Worm (Caenorhabditis elegans) whole organism, young adult: ENCODE measurements around the gene jnk-1.

Experiments
- B0261.1 ChIP-seq: sonication (generic microtip); optimal IDR thresholded peaks from 2 replicates; lab custom pipeline; 2016; ENCODE audit warnings: mild to moderate bottlenecking, missing genetic modification characterization, moderate library complexity, missing compliant biosample characterization
- B0336.3 ChIP-seq: fragments of 200-800 bp; sonication (Bioruptor generic); IDR thresholded peaks from 2 replicates; pipeline ENCODE4 v1.3.6; 2022; ENCODE audit warnings: missing genetic modification characterization, missing compliant biosample characterization
- C06A6.2 ChIP-seq: fragments of 200-800 bp; sonication (Bioruptor generic); conservative IDR thresholded peaks from 2 replicates; pipeline ENCODE4 v1.3.6; 2022; ENCODE audit warnings: missing genetic modification characterization, missing compliant biosample characterization
- F22D6.2 ChIP-seq: sonication (generic microtip); optimal IDR thresholded peaks from 2 replicates; lab custom pipeline; 2016; ENCODE audit warnings: mild to moderate bottlenecking, missing genetic modification characterization, missing compliant biosample characterization
- F39B2.1 ChIP-seq: fragments of 200-800 bp; sonication (Bioruptor generic); IDR thresholded peaks from 2 replicates; pipeline ENCODE4 v1.3.6; 2022; ENCODE audit warnings: missing genetic modification reagents, missing genetic modification characterization, missing compliant biosample characterization
- F52B5.7 ChIP-seq: sonication (generic microtip); optimal IDR thresholded peaks from 2 replicates; lab custom pipeline; 2016; ENCODE audit warnings: mild to moderate bottlenecking, missing genetic modification characterization, missing compliant biosample characterization
- F55B11.4 ChIP-seq: sonication (generic microtip); optimal IDR thresholded peaks from 2 replicates; lab custom pipeline; 2016; ENCODE audit warnings: missing compliant biosample characterization, missing genetic modification characterization, borderline replicate concordance; ENCODE audit not compliant: insufficient read depth
- F57A8.1 ChIP-seq: fragments of 200-800 bp; sonication (Bioruptor generic); optimal IDR thresholded peaks from 2 replicates; lab custom pipeline; 2018; ENCODE audit warnings: mild to moderate bottlenecking, missing genetic modification characterization, moderate library complexity, missing compliant biosample characterization
- Y56A3A.18 ChIP-seq: fragments of 200-800 bp; sonication (Bioruptor generic); IDR thresholded peaks from 2 replicates; pipeline ENCODE4 v1.3.6; 2022; ENCODE audit warnings: missing genetic modification reagents, missing genetic modification characterization, missing compliant biosample characterization
- Y79H2A.3 ChIP-seq: fragments of 200-800 bp; sonication (Bioruptor generic); conservative IDR thresholded peaks from 2 replicates; pipeline ENCODE4 v1.3.6; 2022; ENCODE audit warnings: missing genetic modification reagents, missing genetic modification characterization, missing compliant biosample characterization
- attf-3 ChIP-seq: fragments of 200-800 bp; sonication (Bioruptor generic); conservative IDR thresholded peaks from 2 replicates; pipeline ENCODE4 v1.3.6; 2022; ENCODE audit warnings: missing genetic modification reagents, missing genetic modification characterization, missing compliant biosample characterization
- attf-6 ChIP-seq: fragments of 200-800 bp; sonication (Bioruptor generic); IDR thresholded peaks from 2 replicates; pipeline ENCODE4 v1.3.6; 2022; ENCODE audit warnings: missing genetic modification reagents, missing genetic modification characterization, missing compliant biosample characterization
- bed-1 ChIP-seq: fragments of 200-800 bp; sonication (Bioruptor generic); IDR thresholded peaks from 2 replicates; pipeline ENCODE4 v1.3.6; 2022; ENCODE audit warnings: missing genetic modification reagents, missing genetic modification characterization, missing compliant biosample characterization
- cebp-1 ChIP-seq, 2 experiments: fragments of 200-800 bp in 1 of 2; sonication (Bioruptor generic) in 1 of 2; sonication (generic microtip) in 1 of 2; IDR thresholded peaks in 1 of 2; optimal IDR thresholded peaks in 1 of 2; 2 replicates each; pipeline versions ENCODE4 v1.3.6 to Lab custom; 2017 to 2022; ENCODE audit warnings: missing compliant biosample characterization in 2 of 2, missing genetic modification characterization in 2 of 2, mild to moderate bottlenecking in 1 of 2, missing genetic modification reagents in 1 of 2, moderate library complexity in 1 of 2
- dox-1 ChIP-seq: fragments of 200-800 bp; sonication (Bioruptor generic); IDR thresholded peaks from 2 replicates; pipeline ENCODE4 v1.3.6; 2022; ENCODE audit warnings: missing genetic modification reagents, missing genetic modification characterization, missing compliant biosample characterization
- dpl-1 ChIP-seq: fragments of 150-350 bp; optimal IDR thresholded peaks from 2 replicates; lab custom pipeline; 2014; ENCODE audit warnings: missing biosample characterization, missing genetic modification reagents, missing genetic modification characterization
- efl-1 ChIP-seq: fragments of 150-350 bp; optimal IDR thresholded peaks from 2 replicates; lab custom pipeline; 2014; ENCODE audit warnings: missing biosample characterization, missing genetic modification reagents, missing genetic modification characterization
- egrh-3 ChIP-seq: fragments of 200-800 bp; sonication (Bioruptor generic); IDR thresholded peaks from 2 replicates; pipeline ENCODE4 v1.3.6; 2022; ENCODE audit warnings: missing genetic modification reagents, missing genetic modification characterization, missing compliant biosample characterization
- ets-4 ChIP-seq: fragments of 200-800 bp; sonication (Bioruptor generic); optimal IDR thresholded peaks from 2 replicates; lab custom pipeline; 2018; ENCODE audit warnings: mild to moderate bottlenecking, missing genetic modification characterization, missing compliant biosample characterization
- hlh-26 ChIP-seq: fragments of 200-800 bp; sonication (Bioruptor generic); conservative IDR thresholded peaks from 2 replicates; pipeline ENCODE4 v1.3.6; 2022; ENCODE audit warnings: missing genetic modification reagents, missing genetic modification characterization, missing compliant biosample characterization
- hsf-1 ChIP-seq: fragments of 200-800 bp; sonication (Bioruptor generic); IDR thresholded peaks from 2 replicates; pipeline ENCODE4 v1.3.6; 2022; ENCODE audit warnings: missing genetic modification reagents, missing genetic modification characterization, missing compliant biosample characterization
- lag-1 ChIP-seq: fragments of 200-800 bp; sonication (Bioruptor generic); IDR thresholded peaks from 2 replicates; pipeline ENCODE4 v1.3.6; 2022; ENCODE audit warnings: missing genetic modification reagents, missing genetic modification characterization, missing compliant biosample characterization
- let-607 ChIP-seq, 2 experiments: fragments of 200-800 bp in 1 of 2; sonication (Bioruptor generic) in 1 of 2; sonication (generic microtip) in 1 of 2; optimal IDR thresholded peaks; 2 replicates each; lab custom pipeline; 2016 to 2018; ENCODE audit warnings: mild to moderate bottlenecking in 2 of 2, missing compliant biosample characterization in 2 of 2, missing genetic modification characterization in 2 of 2, moderate library complexity in 2 of 2, missing genotype in 1 of 2
- lin-35 ChIP-seq, 3 experiments: fragments of 150-350 bp in 2 of 3; sonication (generic microtip) in 1 of 3; optimal IDR thresholded peaks; 2 replicates each; lab custom pipeline; 2014 to 2018; ENCODE audit warnings: missing biosample characterization in 3 of 3, missing genetic modification characterization in 3 of 3, missing genetic modification reagents in 3 of 3
- lin-40 ChIP-seq: sonication (generic microtip); optimal IDR thresholded peaks from 2 replicates; lab custom pipeline; 2016; ENCODE audit warnings: missing genetic modification characterization, mild to moderate bottlenecking, missing compliant biosample characterization, missing genotype, missing genetic modification reagents
- madf-8 ChIP-seq: fragments of 200-800 bp; sonication (Bioruptor generic); conservative IDR thresholded peaks from 2 replicates; pipeline ENCODE4 v1.3.6; 2022; ENCODE audit warnings: missing genetic modification reagents, missing genetic modification characterization, missing compliant biosample characterization
- mxl-1 ChIP-seq: sonication (generic microtip); optimal IDR thresholded peaks from 2 replicates; lab custom pipeline; 2016; ENCODE audit warnings: missing genetic modification characterization, missing compliant biosample characterization
- nhr-90 ChIP-seq: sonication (generic microtip); optimal IDR thresholded peaks from 2 replicates; lab custom pipeline; 2016; ENCODE audit warnings: missing genotype, mild to moderate bottlenecking, missing genetic modification characterization, missing compliant biosample characterization
- rec-8 ChIP-seq, 2 experiments: sonication (generic microtip); optimal IDR thresholded peaks; 2 replicates each; lab custom pipeline; 2016; ENCODE audit warnings: mild to moderate bottlenecking in 2 of 2, missing genetic modification characterization in 2 of 2, missing genetic modification reagents in 2 of 2, missing genotype in 2 of 2, missing biosample characterization in 1 of 2, missing compliant biosample characterization in 1 of 2, moderate library complexity in 1 of 2
- rpc-1 ChIP-seq, 2 experiments: fragments of 150-350 bp in 1 of 2; sonication (generic microtip) in 1 of 2; optimal IDR thresholded peaks; 2 replicates each; lab custom pipeline; 2014 to 2018; ENCODE audit warnings: missing biosample characterization in 1 of 2, missing genetic modification characterization in 1 of 2, missing genetic modification reagents in 1 of 2, missing genotype in 1 of 2
- tbp1 ChIP-seq: fragments of 200-800 bp; sonication (Bioruptor generic); optimal IDR thresholded peaks from 2 replicates; lab custom pipeline; 2018; ENCODE audit warnings: mild to moderate bottlenecking, missing genetic modification characterization, missing compliant biosample characterization
- ztf-26 ChIP-seq: sonication (generic microtip); optimal IDR thresholded peaks from 2 replicates; lab custom pipeline; 2017; ENCODE audit warnings: missing genetic modification characterization, missing compliant biosample characterization

jnk-1 gene

ce11 chrIV:6964508-6964907 lies 7.1 kb downstream of the jnk-1 start, which contains the start of gene B0478.3:
B0478.3 (minus strand) TSS chrIV:6964608.
- TF ChIP-seq rec-8 (tag; optimal IDR thresholded peaks at IDR 0.05; lab: Kevin White, UChicago) (no peak), Y56A3A.18 (GFP tag; lab: Robert Waterston, UW) (no peak), F57A8.1 (GFP tag; lab: Kevin White, UChicago) (no peak)

DNA sequence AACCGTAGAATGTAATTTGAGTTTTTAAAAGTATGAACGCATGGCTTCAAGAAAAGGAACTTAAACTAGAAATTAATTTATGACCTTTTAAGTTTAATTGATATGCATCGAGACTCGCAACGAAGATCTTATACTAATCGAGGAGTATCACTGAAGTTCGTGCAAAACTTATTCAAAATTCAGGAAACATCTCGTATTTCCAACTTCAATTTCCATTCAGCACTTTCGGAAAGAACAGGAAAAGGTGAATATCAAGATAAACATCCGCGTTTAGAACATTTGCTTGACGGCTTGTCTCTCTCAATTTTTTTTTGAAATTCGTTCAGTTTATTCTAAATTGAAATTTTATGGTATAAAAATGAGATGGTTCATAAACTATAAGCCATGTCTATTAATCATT lies 7.8 kb downstream of the jnk-1 start, which contains the start of gene ZK381.2:
TSS of gene ZK381.2 (plus strand) at position 301 of the 400 bp plus-strand sequence.
- TF ChIP-seq bed-1 (GFP tag; lab: Robert Waterston, UW) = no peak
- no peak for TF ChIP-seq B0261.1 (tag; lab: Kevin White, UChicago)
- TF ChIP-seq attf-6 (GFP tag; lab: Robert Waterston, UW) = no peak
- TF ChIP-seq hsf-1 (GFP tag; lab: Robert Waterston, UW) = no peak

DNA sequence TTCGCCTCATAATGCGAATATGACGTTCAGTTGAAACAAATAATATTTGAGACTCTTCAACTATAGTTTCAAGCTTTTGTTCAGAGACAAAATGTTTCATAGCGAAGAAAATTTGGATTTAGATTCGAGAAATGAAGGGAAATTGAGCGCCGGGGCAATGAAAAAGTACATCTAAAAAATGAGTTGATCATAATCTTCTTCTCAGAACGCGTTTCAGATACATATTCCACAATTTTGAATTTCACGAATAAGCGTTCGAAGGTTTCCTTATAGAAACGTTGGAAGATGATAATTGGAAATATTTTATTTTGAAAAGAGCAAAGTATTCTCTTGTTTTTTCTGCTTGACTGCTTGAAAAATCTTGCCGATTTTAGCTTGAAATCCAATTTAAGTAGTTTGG lies 12.8 kb downstream of the jnk-1 start, which contains the start of gene ZK381.8:
TSS of gene ZK381.8 (minus strand) at position 101 of the 400 bp plus-strand sequence.
- no peak for TF ChIP-seq F52B5.7 (tag; lab: Kevin White, UChicago)
- no peak for TF ChIP-seq lin-40 (tag; lab: Kevin White, UChicago)
- TF ChIP-seq hlh-26 (GFP tag; lab: Robert Waterston, UW) = no peak
- TF ChIP-seq F22D6.2 (tag; lab: Kevin White, UChicago) = no peak
- no peak for TF ChIP-seq rec-8 (tag; optimal IDR thresholded peaks at IDR 0.05; lab: Kevin White, UChicago)

DNA sequence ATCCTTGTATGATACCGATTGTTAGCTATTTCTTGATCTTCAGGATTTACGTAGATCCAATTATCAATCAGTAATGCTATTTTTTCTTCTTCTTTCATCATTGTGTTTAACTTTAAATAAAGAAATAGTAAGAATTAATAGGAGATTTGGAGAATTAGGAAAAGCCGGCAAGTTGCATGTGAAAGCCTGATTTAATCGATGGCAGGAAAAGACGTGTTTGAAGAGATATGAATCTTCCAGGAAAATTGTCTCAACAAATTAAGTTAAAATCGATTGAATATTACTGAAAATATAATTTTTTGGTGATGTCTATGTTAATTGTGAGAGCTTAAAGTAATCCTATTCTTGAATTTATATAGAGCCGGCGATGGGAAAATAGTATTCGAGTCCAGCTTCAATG lies 13.8 kb downstream of the jnk-1 start, which contains the start of gene ZK381.62:
TSS of gene ZK381.62 (minus strand) at position 101 of the 400 bp plus-strand sequence.
- no peak for TF ChIP-seq lin-40 (tag; lab: Kevin White, UChicago)
- TF ChIP-seq F39B2.1 (GFP tag; lab: Robert Waterston, UW) = no peak
- TF ChIP-seq B0336.3 (GFP tag; lab: Robert Waterston, UW) = no peak
- no peak for TF ChIP-seq let-607 (tag; optimal IDR thresholded peaks at IDR 0.05; lab: Kevin White, UChicago)
- TF ChIP-seq lin-35 (GFP tag; optimal IDR thresholded peaks at IDR 0.05; lab: Kevin White, UChicago) = no peak
- no peak for TF ChIP-seq Y56A3A.18 (GFP tag; lab: Robert Waterston, UW)
- no peak for TF ChIP-seq dox-1 (GFP tag; lab: Robert Waterston, UW)
- no peak for TF ChIP-seq attf-3
- no peak for TF ChIP-seq Y79H2A.3 (GFP tag; lab: Robert Waterston, UW)
- TF ChIP-seq madf-8 (GFP tag; lab: Robert Waterston, UW) = no peak
- no peak for TF ChIP-seq egrh-3 (GFP tag; lab: Robert Waterston, UW)
- TF ChIP-seq rpc-1 (optimal IDR thresholded peaks at IDR 0.05; lab: Kevin White, UChicago) = no peak
- TF ChIP-seq rpc-1 (tag; optimal IDR thresholded peaks at IDR 0.05; lab: Kevin White, UChicago) = no peak
- no peak for TF ChIP-seq lag-1 (GFP tag; lab: Robert Waterston, UW)
- no peak for TF ChIP-seq C06A6.2 (GFP tag; lab: Robert Waterston, UW)
- TF ChIP-seq nhr-90 = no peak
- no peak for TF ChIP-seq dpl-1 (GFP tag; lab: Kevin White, UChicago)
- TF ChIP-seq ets-4 (GFP tag; lab: Kevin White, UChicago) = no peak
- no peak for TF ChIP-seq mxl-1 (tag; lab: Kevin White, UChicago)
- TF ChIP-seq F55B11.4 (tag; lab: Kevin White, UChicago) = no peak
- TF ChIP-seq ztf-26 = no peak

- TF ChIP-seq tbp1 (no peak), efl-1 (GFP tag; lab: Kevin White, UChicago) (peak; percentile 22), cebp-1 (GFP tag; IDR thresholded peaks at IDR 0.05; lab: Robert Waterston, UW) (no peak), cebp-1 (tag; optimal IDR thresholded peaks at IDR 0.05; lab: Kevin White, UChicago) (no peak)
Observed at ce11 chrIV:6972427-6972826, 15.0 kb downstream of the jnk-1 start, which contains the start of gene nhr-249. nhr-249 (minus strand) TSS chrIV:6972527.
